Worm (Caenorhabditis elegans): ENCODE data around the gene fbxc-50.

Gene fbxc-50

DNA sequence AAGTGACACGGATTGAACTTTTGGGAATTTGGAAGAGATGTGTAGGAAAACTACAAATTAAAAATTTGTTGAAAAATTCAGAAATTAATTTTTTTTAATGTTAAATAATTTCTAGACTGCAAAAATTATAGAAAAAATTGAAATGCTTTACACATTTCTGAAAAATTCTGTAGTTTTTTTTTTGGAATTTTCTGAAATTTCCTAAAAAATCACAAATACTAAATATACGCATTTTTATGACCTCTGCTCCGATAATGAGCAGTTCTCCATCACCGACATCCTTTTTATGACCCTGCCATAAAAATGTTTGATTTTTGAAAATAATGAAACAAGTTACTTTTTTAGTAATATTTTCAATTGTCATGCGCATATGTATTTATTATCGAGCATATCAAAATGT lies 3.2 kb downstream of the fbxc-50 start (continued):
- TF ChIP-seq pha-4 (GFP tag; IDR thresholded peaks at IDR 0.05) (peak; percentile 29; the same call in 1 of the 2 replicates), pha-4 (tag; optimal IDR thresholded peaks at IDR 0.05) (no peak), zfp-3 (GFP tag; conservative IDR thresholded peaks at IDR 0.05) (peak; percentile 62; the same call in 1 of the 2 replicates), lsy-2 (tag; optimal IDR thresholded peaks at IDR 0.05) (no peak), jun-1 (tag; optimal IDR thresholded peaks at IDR 0.05) (no peak), nhr-111 (GFP tag; optimal IDR thresholded peaks at IDR 0.05) (no peak), ces-1 (GFP tag; optimal IDR thresholded peaks at IDR 0.05) (no peak), F37D6.2 (tag; optimal IDR thresholded peaks at IDR 0.05) (no peak), ztf-11 (tag; optimal IDR thresholded peaks at IDR 0.05) (no peak), nhr-42 (GFP tag; IDR thresholded peaks at IDR 0.05) (no peak), F26F4.8 (GFP tag; conservative IDR thresholded peaks at IDR 0.05) (no peak), snpc-4 (tag; optimal IDR thresholded peaks at IDR 0.05) (no peak), nhr-28 (tag; optimal IDR thresholded peaks at IDR 0.05) (peak; percentile 48), Y75B8A.6 (GFP tag; IDR thresholded peaks at IDR 0.05) (0 out of 2 replicates have a peak, but pooled peaks have one; percentile 52), egl-43 (GFP tag; IDR thresholded peaks at IDR 0.05) (no peak), fkh-10 (GFP tag; optimal IDR thresholded peaks at IDR 0.05) (no peak), zip-11 (GFP tag; IDR thresholded peaks at IDR 0.05) (no peak), fos-1 (tag; optimal IDR thresholded peaks at IDR 0.05) (peak; percentile 72), aly-2 (tag; optimal IDR thresholded peaks at IDR 0.05) (no peak), dve-1 (tag; optimal IDR thresholded peaks at IDR 0.05; ENCODE audit: insufficient read depth) (peak; percentile 75), nhr-76 (tag; optimal IDR thresholded peaks at IDR 0.05) (no peak), ZK546.5 (tag; optimal IDR thresholded peaks at IDR 0.05) (no peak), attf-4 (tag; optimal IDR thresholded peaks at IDR 0.05) (no peak), Y105C5A.15 (GFP tag; IDR thresholded peaks at IDR 0.05) (no peak), vab-7 (GFP tag; IDR thresholded peaks at IDR 0.05) (no peak), ZK337.2 (GFP tag; IDR thresholded peaks at IDR 0.05) (no peak), lin-38 (GFP tag; IDR thresholded peaks at IDR 0.05) (no peak), nhr-102 (tag; optimal IDR thresholded peaks at IDR 0.05) (no peak), Y5F2A.4 (GFP tag; optimal IDR thresholded peaks at IDR 0.05) (no peak), nhr-25 (tag; optimal IDR thresholded peaks at IDR 0.05; ENCODE audit: borderline replicate concordance, insufficient read depth) (no peak), nhr-11 (tag; optimal IDR thresholded peaks at IDR 0.05) (no peak), set-16 (GFP tag; IDR thresholded peaks at IDR 0.05) (no peak), nhr-6 (tag; optimal IDR thresholded peaks at IDR 0.05) (no peak), nhr-237 (tag; optimal IDR thresholded peaks at IDR 0.05) (no peak), dmd-9 (GFP tag; IDR thresholded peaks at IDR 0.05) (no peak), lin-13 (GFP tag; optimal IDR thresholded peaks at IDR 0.05) (no peak), tra-1 (GFP tag; IDR thresholded peaks at IDR 0.05) (0 out of 2 replicates have a peak, but pooled peaks have one; percentile 27), dpl-1 (GFP tag; optimal IDR thresholded peaks at IDR 0.05) (no peak), lin-15B (tag; optimal IDR thresholded peaks at IDR 0.05) (no peak), lir-3 (tag; optimal IDR thresholded peaks at IDR 0.05) (no peak), ceh-82 (tag; optimal IDR thresholded peaks at IDR 0.05) (no peak), daf-12 (tag; optimal IDR thresholded peaks at IDR 0.05) (no peak), nhr-77 (tag; optimal IDR thresholded peaks at IDR 0.05) (peak; percentile 77), ceh-20 (GFP tag; IDR thresholded peaks at IDR 0.05) (no peak), nhr-48 (tag; optimal IDR thresholded peaks at IDR 0.05) (no peak), ceh-28 (tag; optimal IDR thresholded peaks at IDR 0.05) (no peak), zag-1 (tag; optimal IDR thresholded peaks at IDR 0.05) (no peak), php-3 (GFP tag; IDR thresholded peaks at IDR 0.05) (peak; percentile 91), duxl-1 (tag; optimal IDR thresholded peaks at IDR 0.05; ENCODE audit: poor library complexity) (no peak), spr-3 (GFP tag; optimal IDR thresholded peaks at IDR 0.05) (no peak), hmg-1.1 (GFP tag; IDR thresholded peaks at IDR 0.05) (no peak), ceh-62 (tag; optimal IDR thresholded peaks at IDR 0.05) (no peak), mxl-2 (GFP tag; conservative IDR thresholded peaks at IDR 0.05) (no peak)
